Worm (Caenorhabditis elegans) whole organism, late embryonic: ENCODE measurements around the gene col-8.

Source experiments
- ceh-30 ChIP-seq: fragments of 150-350 bp; optimal IDR thresholded peaks from 2 replicates; lab custom pipeline; 2014; ENCODE audit warnings: missing biosample characterization, missing genetic modification characterization
- dmd-4 ChIP-seq: sonication (generic microtip); optimal IDR thresholded peaks from 2 replicates; lab custom pipeline; 2016; ENCODE audit warnings: borderline replicate concordance, missing genetic modification characterization, missing compliant biosample characterization
- hlh-15 ChIP-seq: sonication (generic microtip); optimal IDR thresholded peaks from 2 replicates; lab custom pipeline; 2016; ENCODE audit warnings: missing genetic modification characterization, missing compliant biosample characterization
- nhr-232 ChIP-seq: sonication (generic microtip); optimal IDR thresholded peaks from 2 replicates; lab custom pipeline; 2016; ENCODE audit warnings: missing genetic modification characterization, missing compliant biosample characterization
- pha-4 ChIP-seq: fragments of 150-350 bp; optimal IDR thresholded peaks from 2 replicates; lab custom pipeline; 2018; ENCODE audit warnings: missing biosample characterization, missing genetic modification reagents, missing genetic modification characterization
- unc-3 ChIP-seq, 2 experiments: fragments of 200-800 bp in 1 of 2; sonication (Bioruptor generic) in 1 of 2; sonication (generic microtip) in 1 of 2; conservative IDR thresholded peaks in 1 of 2; optimal IDR thresholded peaks in 1 of 2; 2 replicates each; pipeline versions ENCODE4 v1.3.6 to Lab custom; 2016 to 2022; ENCODE audit warnings: missing compliant biosample characterization in 2 of 2, missing genetic modification characterization in 2 of 2, missing genetic modification reagents in 1 of 2

ce11 chrIII:7062580-7062979 lies 42.2 kb upstream of the col-8 start, which contains the start of gene R01H2.1:
- TF ChIP-seq hlh-15 (tag; lab: Kevin White, UChicago) (no peak), nhr-232 (tag; lab: Kevin White, UChicago) (no peak), ceh-30 (tag; lab: Kevin White, UChicago) (no peak), dmd-4 (no peak), pha-4 (tag; lab: Kevin White, UChicago) (no peak), unc-3 (GFP tag; conservative IDR thresholded peaks at IDR 0.05; lab: Robert Waterston, UW) (no peak), unc-3 (tag; optimal IDR thresholded peaks at IDR 0.05; lab: Kevin White, UChicago) (no peak)
